Worm (Caenorhabditis elegans) whole organism, L4 larva: ENCODE results near the gene E04D5.4.

Experiments
- Y48G9A.11 ChIP-seq: fragments of 200-800 bp; sonication (Bioruptor generic); IDR thresholded peaks from 2 replicates; pipeline ENCODE4 v1.3.6; 2022; ENCODE audit warnings: missing genetic modification reagents, missing genetic modification characterization, missing compliant biosample characterization
- aha-1 ChIP-seq: fragments of 150-350 bp; peaks from one replicate; lab custom pipeline; 2014; ENCODE audit warnings: missing biosample characterization, missing genetic modification characterization
- ama-1 ChIP-seq: fragments of 150-350 bp; optimal IDR thresholded peaks from 2 replicates; lab custom pipeline; 2014; ENCODE audit warnings: inconsistent platforms, mixed read lengths
- dpl-1 ChIP-seq: fragments of 150-350 bp; optimal IDR thresholded peaks from 2 replicates; lab custom pipeline; 2014; ENCODE audit warnings: missing biosample characterization, missing genetic modification reagents, missing genetic modification characterization
- jun-1 ChIP-seq: fragments of 150-350 bp; optimal IDR thresholded peaks from 2 replicates; lab custom pipeline; 2014; ENCODE audit warnings: missing biosample characterization, missing genetic modification reagents, missing genetic modification characterization
- nhr-11 ChIP-seq: fragments of 150-350 bp; optimal IDR thresholded peaks from 2 replicates; lab custom pipeline; 2014; ENCODE audit warnings: missing biosample characterization, missing genetic modification characterization
- nhr-237 ChIP-seq: sonication (generic microtip); optimal IDR thresholded peaks from 2 replicates; lab custom pipeline; 2017; ENCODE audit warnings: missing biosample characterization, missing genetic modification characterization
- nhr-41 ChIP-seq: fragments of 200-800 bp; sonication (Bioruptor generic); IDR thresholded peaks from 2 replicates; pipeline ENCODE4 v1.3.6; 2022; ENCODE audit warnings: missing genetic modification reagents, missing genetic modification characterization, missing compliant biosample characterization
- nhr-77 ChIP-seq: fragments of 150-350 bp; optimal IDR thresholded peaks from 2 replicates; lab custom pipeline; 2014; ENCODE audit warnings: missing biosample characterization, missing genetic modification characterization
- skn-1 ChIP-seq: fragments of 150-350 bp; optimal IDR thresholded peaks from 2 replicates; lab custom pipeline; 2014; ENCODE audit warnings: missing biosample characterization, missing genetic modification characterization
- snpc-4 ChIP-seq: fragments of 150-350 bp; optimal IDR thresholded peaks from 2 replicates; lab custom pipeline; 2014; ENCODE audit warnings: missing biosample characterization, missing genetic modification characterization

DNA sequence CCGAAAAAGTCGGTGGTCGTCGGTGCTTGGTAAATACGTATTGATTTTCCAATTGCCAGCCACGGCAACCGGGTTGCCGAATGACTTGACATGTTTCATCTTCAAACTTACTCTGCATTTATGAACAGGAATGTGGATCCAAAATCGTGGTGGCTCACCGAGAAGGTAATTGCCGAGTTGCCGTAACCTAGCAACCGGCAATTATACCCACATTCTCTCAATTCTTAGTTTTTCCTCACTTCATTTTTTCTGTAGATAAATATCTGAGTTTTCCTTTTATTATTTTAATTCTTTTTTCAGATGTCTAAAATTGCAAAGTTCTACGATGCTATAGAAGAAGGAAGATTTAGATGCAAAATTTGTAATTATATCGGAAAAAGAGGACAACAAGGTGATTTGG, 12.5 kb downstream of the E04D5.4 start, which contains the start of gene ZK673.4:
- no peak for TF ChIP-seq ama-1 (lab: Kevin White, UChicago)
- no peak for TF ChIP-seq nhr-237
- TF ChIP-seq dpl-1 (GFP tag; lab: Kevin White, UChicago) = no peak
- no peak for TF ChIP-seq snpc-4
- no peak for TF ChIP-seq nhr-11 (tag; lab: Kevin White, UChicago)
- TF ChIP-seq Y48G9A.11 (GFP tag; lab: Robert Waterston, UW) = no peak
- TF ChIP-seq nhr-41 (GFP tag; lab: Robert Waterston, UW) = no peak
- no peak for TF ChIP-seq aha-1 (tag; lab: Kevin White, UChicago)
- no peak for TF ChIP-seq nhr-77 (tag; lab: Kevin White, UChicago)
- TF ChIP-seq skn-1 (tag; lab: Kevin White, UChicago) = no peak
- no peak for TF ChIP-seq jun-1 (tag; lab: Kevin White, UChicago)
